Fruit fly (Drosophila melanogaster) whole organism, embryonic: ENCODE measurements around the gene Ubi-p63E.
A peak's percentile ranks its signal among the peaks of the same experiment; 100 is the strongest.

Experiments used
- B-H1 ChIP-seq: fragments of 200-800 bp; sonication (Bioruptor generic); IDR thresholded peaks from 3 replicates; pipeline ENCODE4 v1.3.6; 2022; ENCODE audit warnings: missing biosample characterization, missing genetic modification characterization
- B-H2 ChIP-seq: fragments of 200-800 bp; sonication (Bioruptor generic); optimal IDR thresholded peaks from 2 replicates; lab custom pipeline; 2018; ENCODE audit warnings: missing biosample characterization, mild to moderate bottlenecking, missing genetic modification characterization
- CG12071 ChIP-seq: fragments of 200-800 bp; sonication (Bioruptor generic); optimal IDR thresholded peaks from 3 replicates; lab custom pipeline; 2018; ENCODE audit warnings: missing biosample characterization, mild to moderate bottlenecking, missing genetic modification characterization
- CG12659 ChIP-seq: fragments of 200-800 bp; sonication (Bioruptor generic); optimal IDR thresholded peaks from 3 replicates; lab custom pipeline; 2017; ENCODE audit warnings: mild to moderate bottlenecking, missing biosample characterization, missing genetic modification reagents, missing genetic modification characterization
- CG12769 ChIP-seq: fragments of 200-800 bp; sonication (Bioruptor generic); optimal IDR thresholded peaks from 2 replicates; lab custom pipeline; 2019; ENCODE audit warnings: missing biosample characterization, mild to moderate bottlenecking, missing genetic modification characterization, moderate library complexity
- CG12942 ChIP-seq: fragments of 200-800 bp; sonication (Bioruptor generic); optimal IDR thresholded peaks from 3 replicates; lab custom pipeline; 2016; ENCODE audit warnings: missing biosample characterization, missing genetic modification characterization
- CG13424 ChIP-seq: fragments of 200-800 bp; sonication (Bioruptor generic); optimal IDR thresholded peaks from 2 replicates; lab custom pipeline; 2019; ENCODE audit warnings: missing biosample characterization, mild to moderate bottlenecking, missing genetic modification characterization, moderate library complexity
- CG1529 ChIP-seq: fragments of 200-800 bp; sonication (Bioruptor generic); optimal IDR thresholded peaks from 3 replicates; lab custom pipeline; 2018; ENCODE audit warnings: missing biosample characterization, missing genetic modification characterization
- CG15514 ChIP-seq: fragments of 200-800 bp; sonication (Bioruptor generic); optimal IDR thresholded peaks from 3 replicates; lab custom pipeline; 2017; ENCODE audit warnings: missing biosample characterization, missing genetic modification characterization, mild to moderate bottlenecking, moderate library complexity, missing genetic modification reagents
- CG17328 ChIP-seq: fragments of 200-800 bp; sonication (Bioruptor generic); IDR thresholded peaks from 2 replicates; pipeline ENCODE4 v1.3.6; 2022; ENCODE audit warnings: missing biosample characterization, missing genetic modification characterization
- CG17385 ChIP-seq: fragments of 200-800 bp; sonication (Bioruptor generic); optimal IDR thresholded peaks from 3 replicates; lab custom pipeline; 2018; ENCODE audit warnings: missing biosample characterization, mild to moderate bottlenecking, missing genetic modification characterization
- CG18011 ChIP-seq: fragments of 200-800 bp; sonication (Bioruptor generic); optimal IDR thresholded peaks from 2 replicates; lab custom pipeline; 2017; ENCODE audit warnings: missing biosample characterization, missing genetic modification characterization, mild to moderate bottlenecking, moderate library complexity, missing genotype
- CG2120 ChIP-seq: fragments of 200-800 bp; sonication (Bioruptor generic); optimal IDR thresholded peaks from 3 replicates; lab custom pipeline; 2016; ENCODE audit warnings: missing biosample characterization, missing genetic modification characterization
- CG2678 ChIP-seq: fragments of 200-800 bp; sonication (Bioruptor generic); optimal IDR thresholded peaks from 3 replicates; lab custom pipeline; 2019; ENCODE audit warnings: missing biosample characterization, mild to moderate bottlenecking, missing genetic modification characterization, moderate library complexity
- CG43689 ChIP-seq: fragments of 200-800 bp; sonication (Bioruptor generic); IDR thresholded peaks from 2 replicates; pipeline ENCODE4 v1.3.6; 2022; ENCODE audit warnings: missing biosample characterization, missing genetic modification characterization
- CG4730 ChIP-seq: fragments of 200-800 bp; sonication (Bioruptor generic); IDR thresholded peaks from 2 replicates; pipeline ENCODE4 v1.3.6; 2022; ENCODE audit warnings: missing biosample characterization, missing genetic modification characterization
- CG6254 ChIP-seq: fragments of 200-800 bp; sonication (Bioruptor generic); optimal IDR thresholded peaks from 3 replicates; lab custom pipeline; 2017; ENCODE audit warnings: mild to moderate bottlenecking, missing biosample characterization, missing genetic modification reagents, missing genetic modification characterization
- CG6765 ChIP-seq: fragments of 200-800 bp; sonication (Bioruptor generic); optimal IDR thresholded peaks from 3 replicates; lab custom pipeline; 2017; ENCODE audit warnings: missing biosample characterization, mild to moderate bottlenecking, missing genetic modification characterization
- CG7271 ChIP-seq: fragments of 200-800 bp; sonication (Bioruptor generic); optimal IDR thresholded peaks from 2 replicates; lab custom pipeline; 2018; ENCODE audit warnings: missing biosample characterization, mild to moderate bottlenecking, missing genetic modification characterization, moderate library complexity
- CG8281 ChIP-seq: fragments of 200-800 bp; sonication (Bioruptor generic); optimal IDR thresholded peaks from 2 replicates; lab custom pipeline; 2018; ENCODE audit warnings: missing biosample characterization, mild to moderate bottlenecking, missing genetic modification characterization, moderate library complexity
- Dref ChIP-seq: fragments of 200-800 bp; sonication (Bioruptor generic); IDR thresholded peaks from 2 replicates; pipeline ENCODE4 v1.3.6; 2022; ENCODE audit warnings: missing biosample characterization, missing genetic modification characterization
- E2f1 ChIP-seq: fragments of 200-800 bp; sonication (Bioruptor generic); IDR thresholded peaks from 2 replicates; pipeline ENCODE4 v1.3.6; 2022; ENCODE audit warnings: missing biosample characterization, missing genetic modification characterization
- E2f2 ChIP-seq: fragments of 200-800 bp; sonication (Bioruptor generic); IDR thresholded peaks from 2 replicates; pipeline ENCODE4 v1.3.6; 2022; ENCODE audit warnings: missing biosample characterization, missing genetic modification characterization
- Jarid2 ChIP-seq: fragments of 200-800 bp; sonication (Bioruptor generic); optimal IDR thresholded peaks from 3 replicates; lab custom pipeline; 2017; ENCODE audit warnings: mild to moderate bottlenecking, missing biosample characterization, missing genetic modification reagents, missing genetic modification characterization
- Med ChIP-seq: fragments of 200-800 bp; sonication (Bioruptor generic); peaks from one replicate; lab custom pipeline; 2016; ENCODE audit warnings: missing biosample characterization, missing genetic modification characterization, mild to moderate bottlenecking, inconsistent platforms, moderate library complexity
- Myb ChIP-seq: fragments of 200-800 bp; sonication (Bioruptor generic); optimal IDR thresholded peaks from 2 replicates; lab custom pipeline; 2016; ENCODE audit warnings: missing biosample characterization, missing genetic modification characterization
- NC2α ChIP-seq: fragments of 200-800 bp; sonication (Bioruptor generic); optimal IDR thresholded peaks from 2 replicates; lab custom pipeline; 2016; ENCODE audit warnings: missing biosample characterization, missing genetic modification characterization
- Pdp1 ChIP-seq, 2 experiments: fragments of 200-800 bp; sonication (Bioruptor generic); optimal IDR thresholded peaks; 3 replicates each; lab custom pipeline; 2016; ENCODE audit warnings: missing biosample characterization in 2 of 2, missing genetic modification characterization in 2 of 2, mild to moderate bottlenecking in 1 of 2, moderate library complexity in 1 of 2
- Scr ChIP-seq: fragments of 200-800 bp; sonication (Bioruptor generic); IDR thresholded peaks from 2 replicates; pipeline ENCODE4 v1.3.6; 2022; ENCODE audit warnings: missing biosample characterization, missing genetic modification characterization; ENCODE audit not compliant: partially characterized antibody
- TFAM ChIP-seq: fragments of 200-800 bp; sonication (Bioruptor generic); optimal IDR thresholded peaks from 2 replicates; lab custom pipeline; 2017; ENCODE audit warnings: missing biosample characterization, missing genetic modification characterization, inconsistent platforms
- chinmo ChIP-seq: fragments of 200-800 bp; sonication (Bioruptor generic); IDR thresholded peaks from 4 replicates; pipeline ENCODE4 v1.3.6; 2022; ENCODE audit warnings: missing biosample characterization, missing genetic modification characterization; ENCODE audit not compliant: partially characterized antibody
- exex ChIP-seq: fragments of 200-800 bp; sonication (Bioruptor generic); optimal IDR thresholded peaks from 4 replicates; lab custom pipeline; 2018; ENCODE audit warnings: missing biosample characterization, mild to moderate bottlenecking, missing genetic modification characterization, moderate library complexity
- fd64A ChIP-seq: fragments of 200-800 bp; sonication (Bioruptor generic); optimal IDR thresholded peaks from 3 replicates; lab custom pipeline; 2018; ENCODE audit warnings: missing biosample characterization, mild to moderate bottlenecking, missing genetic modification characterization
- gce ChIP-seq: fragments of 200-800 bp; sonication (Bioruptor generic); IDR thresholded peaks from 3 replicates; pipeline ENCODE4 v1.3.6; 2022; ENCODE audit warnings: missing biosample characterization, missing genetic modification characterization
- gsb-n ChIP-seq: fragments of 200-800 bp; sonication (Bioruptor generic); optimal IDR thresholded peaks from 3 replicates; lab custom pipeline; 2018; ENCODE audit warnings: missing biosample characterization, mild to moderate bottlenecking, missing genetic modification characterization
- jigr1 ChIP-seq: fragments of 200-800 bp; sonication (Bioruptor generic); IDR thresholded peaks from 3 replicates; pipeline ENCODE4 v1.3.6; 2022; ENCODE audit warnings: missing biosample characterization, missing genetic modification characterization
- jing ChIP-seq: fragments of 200-800 bp; sonication (Bioruptor generic); optimal IDR thresholded peaks from 2 replicates; lab custom pipeline; 2018; ENCODE audit warnings: missing biosample characterization, mild to moderate bottlenecking, missing genetic modification characterization
- kay ChIP-seq: fragments of 200-800 bp; sonication (Bioruptor generic); optimal IDR thresholded peaks from 2 replicates; lab custom pipeline; 2016; ENCODE audit warnings: missing biosample characterization, missing genetic modification characterization
- lbe ChIP-seq: fragments of 200-800 bp; sonication (Bioruptor generic); optimal IDR thresholded peaks from 2 replicates; lab custom pipeline; 2016; ENCODE audit warnings: missing biosample characterization, mild to moderate bottlenecking, missing genetic modification characterization
- oc ChIP-seq: fragments of 200-800 bp; sonication (Bioruptor generic); optimal IDR thresholded peaks from 2 replicates; lab custom pipeline; 2018; ENCODE audit warnings: missing biosample characterization, mild to moderate bottlenecking, missing genetic modification characterization, moderate library complexity
- pan ChIP-seq, 4 experiments: fragments of >200 bp in 3 of 4; fragments of 200-800 bp in 1 of 4; sonication (Bioruptor generic) in 1 of 4; optimal IDR thresholded peaks in 3 of 4; IDR thresholded peaks in 1 of 4; 2 replicates each; pipeline versions ENCODE4 v1.3.6 to Lab custom; 2017 to 2022; ENCODE audit warnings: missing biosample characterization in 2 of 4, missing genetic modification characterization in 2 of 4, mixed read lengths in 1 of 4
- row ChIP-seq: fragments of 200-800 bp; sonication (Bioruptor generic); IDR thresholded peaks from 3 replicates; pipeline ENCODE4 v1.3.6; 2022; ENCODE audit warnings: missing biosample characterization, missing genetic modification characterization
- scrt ChIP-seq: fragments of 200-800 bp; sonication (Bioruptor generic); optimal IDR thresholded peaks from 2 replicates; lab custom pipeline; 2018; ENCODE audit warnings: missing biosample characterization, mild to moderate bottlenecking, missing genetic modification characterization, moderate library complexity
- slbo ChIP-seq: fragments of 200-800 bp; sonication (Bioruptor generic); IDR thresholded peaks from 2 replicates; pipeline ENCODE4 v1.3.6; 2022; ENCODE audit warnings: missing biosample characterization, missing genetic modification characterization
- stwl ChIP-seq: fragments of 200-800 bp; sonication (Bioruptor generic); optimal IDR thresholded peaks from 3 replicates; lab custom pipeline; 2018; ENCODE audit warnings: missing biosample characterization, mild to moderate bottlenecking, missing genetic modification characterization, moderate library complexity
- sug ChIP-seq: fragments of 200-800 bp; optimal IDR thresholded peaks from 2 replicates; lab custom pipeline; 2019; ENCODE audit warnings: missing biosample characterization, mild to moderate bottlenecking, missing genetic modification characterization, moderate library complexity

Ubi-p63E gene

DNA sequence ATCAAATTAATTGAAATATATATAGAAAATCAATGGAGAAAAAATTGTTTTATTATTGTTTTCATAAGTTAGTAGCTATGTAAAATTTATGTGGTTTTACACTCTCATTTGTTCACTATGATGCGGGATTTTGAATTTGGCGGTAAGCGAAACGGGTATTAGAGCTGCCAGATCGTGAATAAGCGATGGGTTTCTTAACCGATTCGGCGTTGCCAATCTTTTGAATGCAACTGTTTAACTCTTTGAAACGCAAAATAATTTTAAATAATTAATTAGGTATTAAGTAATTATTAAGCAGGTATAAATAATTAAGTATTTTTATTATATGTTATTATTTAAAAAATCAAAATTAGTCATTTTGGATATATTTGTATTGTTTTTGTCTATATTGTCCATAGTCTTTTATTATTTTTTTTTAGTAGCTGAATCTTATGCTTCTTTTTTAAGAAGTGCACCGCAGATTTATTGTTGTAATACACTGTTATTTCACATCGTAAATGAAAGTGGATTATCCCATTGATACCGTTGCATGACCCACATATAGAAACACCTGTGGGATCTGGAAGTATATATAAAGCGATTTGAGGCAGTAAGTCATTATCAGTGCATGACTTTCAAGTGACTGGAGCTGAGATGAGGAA lies 44.4 kb upstream of the Ubi-p63E start, which contains the start of gene CG10853 (continued):
- TF ChIP-seq CG1529 (GFP tag; lab: Kevin White, UChicago) (no peak), B-H2 (GFP tag; lab: Kevin White, UChicago) (no peak), fd64A (GFP tag; lab: Kevin White, UChicago) (no peak), CG4730 (no peak), Pdp1 (GFP tag; optimal IDR thresholded peaks at IDR 0.05; lab: Kevin White, UChicago) (no peak), row (GFP tag; lab: Robert Waterston, UW) (peak; percentile 55), oc (tag; lab: Kevin White, UChicago) (no peak), jing (GFP tag; lab: Kevin White, UChicago) (no peak), NC2α (GFP tag; lab: Kevin White, UChicago) (no peak), stwl (tag; lab: Kevin White, UChicago) (peak; percentile 97), exex (tag; lab: Kevin White, UChicago) (no peak), scrt (peak; percentile 28), CG12942 (GFP tag; lab: Kevin White, UChicago) (no peak), Jarid2 (no peak), CG8281 (tag; lab: Kevin White, UChicago) (no peak), CG2120 (GFP tag; lab: Kevin White, UChicago) (no peak), CG12769 (tag; lab: Kevin White, UChicago) (no peak), CG13424 (tag; lab: Kevin White, UChicago) (no peak), CG17328 (no peak), E2f2 (GFP tag; lab: Robert Waterston, UW) (peak; percentile 94), CG18011 (GFP tag; lab: Kevin White, UChicago) (no peak), jigr1 (no peak), CG15514 (GFP tag; lab: Kevin White, UChicago) (peak; percentile 5), gce (GFP tag; lab: Robert Waterston, UW) (no peak), TFAM (GFP tag; lab: Kevin White, UChicago) (no peak), CG7271 (tag; lab: Kevin White, UChicago) (no peak), CG6254 (GFP tag; lab: Kevin White, UChicago) (no peak), Med (GFP tag; lab: Kevin White, UChicago) (peak; percentile 52), gsb-n (tag; lab: Kevin White, UChicago) (no peak), CG43689 (no peak), CG6765 (GFP tag; lab: Kevin White, UChicago) (no peak)

DNA sequence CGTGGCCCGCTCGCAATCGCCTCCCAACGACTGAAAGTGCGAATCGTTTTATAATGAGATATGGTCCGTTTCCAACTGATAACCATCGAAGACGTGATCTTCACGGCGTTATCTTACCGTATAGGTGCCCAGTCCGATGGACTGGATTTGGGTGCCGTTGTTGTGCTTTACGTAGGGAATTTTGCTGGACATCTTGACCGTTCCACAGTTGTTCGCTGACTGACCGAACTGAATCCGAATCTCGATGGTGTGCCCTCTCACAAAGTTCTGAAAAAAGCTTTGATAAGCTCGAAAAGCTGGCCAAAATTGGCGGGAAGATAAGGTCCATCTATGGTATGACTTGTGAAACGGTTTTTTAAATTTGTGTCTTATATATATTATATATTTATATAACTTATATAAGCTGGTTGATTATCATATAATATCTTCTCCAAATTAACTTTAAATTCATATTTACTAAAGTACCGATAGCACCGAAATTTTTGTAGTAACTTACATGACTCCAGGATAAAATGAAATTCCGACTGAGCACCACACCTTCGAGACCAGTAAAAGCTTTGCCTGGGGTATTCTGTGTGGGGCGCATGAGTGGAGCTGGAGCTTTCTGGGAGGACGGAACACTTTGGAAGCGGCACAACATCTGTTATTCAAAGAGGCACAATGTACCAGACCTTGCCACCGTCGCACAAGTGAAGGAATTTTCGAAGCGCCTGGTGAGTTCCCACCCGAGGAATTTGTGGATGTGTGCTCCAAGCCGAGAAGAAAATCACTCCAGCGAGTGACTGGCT lies 39.5 kb upstream of the Ubi-p63E start, which contains the start of the genes CG10863 and CG14982:
Gene CG10863, minus strand, starts transcription at position 225 of the 788 bp plus-strand sequence.
Gene CG14982, plus strand, starts transcription at position 470 of the 788 bp plus-strand sequence.
- TF ChIP-seq B-H1 (GFP tag; lab: Robert Waterston, UW) = no peak
- peak; percentile 83 for TF ChIP-seq Med (GFP tag; lab: Kevin White, UChicago)
- TF ChIP-seq sug (tag; lab: Kevin White, UChicago) = peak; percentile 71
- no peak for TF ChIP-seq pan (optimal IDR thresholded peaks at IDR 0.05; lab: Kevin White, UChicago)
- TF ChIP-seq pan (GFP tag; optimal IDR thresholded peaks at IDR 0.05 in 1 of 2, IDR thresholded peaks at IDR 0.05 in 1 of 2) = no peak
- TF ChIP-seq Jarid2 = peak; percentile 78
- TF ChIP-seq chinmo (GFP tag; lab: Robert Waterston, UW) = peak; percentile 50; the same call in 1 of the 4 replicates
- peak in 1 of 2 experiments; percentile 43 for TF ChIP-seq Pdp1 (GFP tag; optimal IDR thresholded peaks at IDR 0.05; lab: Kevin White, UChicago)
- peak; percentile 8 for TF ChIP-seq lbe
- TF ChIP-seq kay = no peak
- TF ChIP-seq CG15514 (GFP tag; lab: Kevin White, UChicago) = peak; percentile 60
- 0 out of 2 replicates have a peak, but pooled peaks have one; percentile 18 for TF ChIP-seq Scr (GFP tag; lab: Robert Waterston, UW)
- peak; percentile 20 for TF ChIP-seq Myb (GFP tag; lab: Kevin White, UChicago)
- TF ChIP-seq E2f1 (GFP tag; lab: Robert Waterston, UW) = peak; percentile 44; the same call in 1 of the 2 replicates
- TF ChIP-seq CG17385 (GFP tag; lab: Kevin White, UChicago) = no peak
- TF ChIP-seq Dref (GFP tag; lab: Robert Waterston, UW) = no peak
- peak; percentile 1 for TF ChIP-seq CG12071 (GFP tag; lab: Kevin White, UChicago)
- TF ChIP-seq CG12659 (GFP tag; lab: Kevin White, UChicago) = peak; percentile 3
- peak; percentile 11 for TF ChIP-seq CG2678 (tag; lab: Kevin White, UChicago)
- TF ChIP-seq slbo = peak; percentile 31; the same call in 1 of the 2 replicates
